Fruit fly (Drosophila melanogaster): Measurements from ENCODE around the gene mRpS21.

Gene mRpS21

dm6 chr3R:13381744-13382435 lies at the start of gene mRpS21, which contains the start of gene Droj2 (continued):
- TF ChIP-seq pita (GFP tag; optimal IDR thresholded peaks at IDR 0.05): no peak
- TF ChIP-seq CG4360 (GFP tag; IDR thresholded peaks at IDR 0.05): no peak
- no peak for TF ChIP-seq C15 (GFP tag; IDR thresholded peaks at IDR 0.05)
- peak; percentile 47 for TF ChIP-seq kni (GFP tag; optimal IDR thresholded peaks at IDR 0.05)
- TF ChIP-seq Hsf (GFP tag; optimal IDR thresholded peaks at IDR 0.05): peak; percentile 34
- peak; percentile 38 for TF ChIP-seq CG10979 (tag; optimal IDR thresholded peaks at IDR 0.05)
- TF ChIP-seq CG17359 (tag; optimal IDR thresholded peaks at IDR 0.05): peak; percentile 9
- peak; percentile 86 for TF ChIP-seq Med (GFP tag)
- peak; percentile 65 for TF ChIP-seq BEAF-32 (GFP tag; optimal IDR thresholded peaks at IDR 0.05)
- peak; percentile 74 for TF ChIP-seq CG3995 (GFP tag; optimal IDR thresholded peaks at IDR 0.05)
- no peak for TF ChIP-seq tap (tag; optimal IDR thresholded peaks at IDR 0.05)
- no peak for TF ChIP-seq gsb (GFP tag; IDR thresholded peaks at IDR 0.05)
- no peak for TF ChIP-seq CG1832 (GFP tag; optimal IDR thresholded peaks at IDR 0.05)
- peak; percentile 15 for TF ChIP-seq ems (GFP tag; optimal IDR thresholded peaks at IDR 0.05)
- TF ChIP-seq CG2202 (tag; optimal IDR thresholded peaks at IDR 0.05): no peak
- peak; percentile 89 for TF ChIP-seq pzg (GFP tag; optimal IDR thresholded peaks at IDR 0.05)
- TF ChIP-seq CG3281 (GFP tag; optimal IDR thresholded peaks at IDR 0.05): peak; percentile 40
- no peak for TF ChIP-seq schlank (tag; optimal IDR thresholded peaks at IDR 0.05)
- no peak for TF ChIP-seq CG14050 (GFP tag; IDR thresholded peaks at IDR 0.05)
- no peak for TF ChIP-seq CG8281 (tag; optimal IDR thresholded peaks at IDR 0.05)
- peak; percentile 42; the same call in 1 of the 2 replicates for TF ChIP-seq E2f2 (GFP tag; IDR thresholded peaks at IDR 0.05)
- TF ChIP-seq CG14860 (GFP tag; IDR thresholded peaks at IDR 0.05; ENCODE audit: partially characterized antibody): no peak
- no peak for TF ChIP-seq aop (GFP tag; IDR thresholded peaks at IDR 0.05)
- peak; percentile 30 for TF ChIP-seq NfI (GFP tag; optimal IDR thresholded peaks at IDR 0.05)
- 0 out of 2 replicates have a peak, but pooled peaks have one; percentile 28 for TF ChIP-seq CG11247 (GFP tag; IDR thresholded peaks at IDR 0.05)
- no peak for TF ChIP-seq CG12236 (GFP tag; optimal IDR thresholded peaks at IDR 0.05)
- TF ChIP-seq lola (GFP tag; optimal IDR thresholded peaks at IDR 0.05): peak in 1 of 3 experiments; percentile 58
- no peak for TF ChIP-seq CG1647 (GFP tag; optimal IDR thresholded peaks at IDR 0.05)
- no peak for TF ChIP-seq CG11398 (GFP tag; optimal IDR thresholded peaks at IDR 0.05)
- no peak for TF ChIP-seq Hmx (GFP tag; optimal IDR thresholded peaks at IDR 0.05)
- no peak for TF ChIP-seq CG1233 (GFP tag; optimal IDR thresholded peaks at IDR 0.05)
- TF ChIP-seq disco-r (GFP tag; optimal IDR thresholded peaks at IDR 0.05): no peak
- no peak for TF ChIP-seq ham (GFP tag; IDR thresholded peaks at IDR 0.05)
- no peak for TF ChIP-seq Gsc (GFP tag; IDR thresholded peaks at IDR 0.05)
- TF ChIP-seq CG11695 (GFP tag; IDR thresholded peaks at IDR 0.05): no peak
- peak; percentile 45 for TF ChIP-seq Fer1 (GFP tag; optimal IDR thresholded peaks at IDR 0.05)
- TF ChIP-seq CG15601 (tag; optimal IDR thresholded peaks at IDR 0.05): peak; percentile 70
- TF ChIP-seq CG14710 (tag; optimal IDR thresholded peaks at IDR 0.05): peak; percentile 87
- TF ChIP-seq wdn (GFP tag; IDR thresholded peaks at IDR 0.05): no peak
- TF ChIP-seq CG10147 (GFP tag; optimal IDR thresholded peaks at IDR 0.05): peak; percentile 60
- peak; percentile 79 for TF ChIP-seq zen (tag; optimal IDR thresholded peaks at IDR 0.05)
- no peak for TF ChIP-seq repo (GFP tag; optimal IDR thresholded peaks at IDR 0.05)
- peak in 1 of 3 experiments; percentile 63 for TF ChIP-seq Stat92E (GFP tag; optimal IDR thresholded peaks at IDR 0.05)
- TF ChIP-seq gro (GFP tag; optimal IDR thresholded peaks at IDR 0.05): no peak
- TF ChIP-seq CTCF (GFP tag; optimal IDR thresholded peaks at IDR 0.05): no peak
- TF ChIP-seq Nf-YB (GFP tag; optimal IDR thresholded peaks at IDR 0.05): peak; percentile 7
- no peak for TF ChIP-seq CG18764 (GFP tag; optimal IDR thresholded peaks at IDR 0.05)
- peak; percentile 19 for TF ChIP-seq caup (GFP tag; optimal IDR thresholded peaks at IDR 0.05; ENCODE audit: severe bottlenecking)
- TF ChIP-seq zfh1 (GFP tag; IDR thresholded peaks at IDR 0.05): 0 out of 3 replicates have a peak, but pooled peaks have one; percentile 28
- TF ChIP-seq Tbp (GFP tag; optimal IDR thresholded peaks at IDR 0.05): peak; percentile 20
